Worm (Caenorhabditis elegans) whole organism, L2 larva: ENCODE data around the gene lbp-1.
A peak's percentile ranks its signal among the peaks of the same experiment; 100 is the strongest.

ENCODE experiments used
- C34F6.9 ChIP-seq: fragments of 150-350 bp; optimal IDR thresholded peaks from 2 replicates; lab custom pipeline; 2014; ENCODE audit warnings: missing biosample characterization, missing genetic modification characterization
- F13H6.1 ChIP-seq: sonication (generic microtip); optimal IDR thresholded peaks from 2 replicates; lab custom pipeline; 2016; ENCODE audit warnings: missing genetic modification characterization, missing compliant biosample characterization
- R02D3.7 ChIP-seq: fragments of 150-350 bp; optimal IDR thresholded peaks from 2 replicates; lab custom pipeline; 2014; ENCODE audit warnings: missing biosample characterization, missing genetic modification characterization
- Y55F3AM.14 ChIP-seq: fragments of 200-800 bp; sonication (Bioruptor generic); optimal IDR thresholded peaks from 2 replicates; lab custom pipeline; 2018; ENCODE audit warnings: mild to moderate bottlenecking, missing genetic modification characterization, missing compliant biosample characterization
- alr-1 ChIP-seq: fragments of 150-350 bp; optimal IDR thresholded peaks from 2 replicates; lab custom pipeline; 2014; ENCODE audit warnings: missing biosample characterization, missing genetic modification characterization
- aly-2 ChIP-seq: fragments of 150-350 bp; optimal IDR thresholded peaks from 2 replicates; lab custom pipeline; 2014; ENCODE audit warnings: missing biosample characterization, missing genetic modification characterization
- blmp-1 ChIP-seq: sonication (generic microtip); optimal IDR thresholded peaks from 2 replicates; lab custom pipeline; 2017; ENCODE audit warnings: missing genetic modification characterization, mild to moderate bottlenecking, missing compliant biosample characterization, antibody characterized with exemption, moderate library complexity; ENCODE audit not compliant: insufficient read depth
- ceh-16 ChIP-seq: fragments of 150-350 bp; optimal IDR thresholded peaks from 2 replicates; lab custom pipeline; 2014; ENCODE audit warnings: missing biosample characterization, missing genetic modification characterization
- ceh-82 ChIP-seq: fragments of 150-350 bp; optimal IDR thresholded peaks from 2 replicates; lab custom pipeline; 2014; ENCODE audit warnings: missing biosample characterization, missing genetic modification characterization
- crh-2 ChIP-seq: sonication (generic microtip); optimal IDR thresholded peaks from 2 replicates; lab custom pipeline; 2017; ENCODE audit warnings: missing biosample characterization, missing genetic modification characterization
- egl-27 ChIP-seq: sonication (generic microtip); optimal IDR thresholded peaks from 3 replicates; lab custom pipeline; 2017; ENCODE audit warnings: missing biosample characterization, missing genetic modification reagents, missing genetic modification characterization
- elt-3 ChIP-seq: sonication (generic microtip); optimal IDR thresholded peaks from 2 replicates; lab custom pipeline; 2017; ENCODE audit warnings: missing biosample characterization, missing genetic modification characterization
- lsy-2 ChIP-seq, 2 experiments: fragments of 150-350 bp in 1 of 2; sonication (generic microtip) in 1 of 2; optimal IDR thresholded peaks; 2 replicates each; lab custom pipeline; 2014 to 2017; ENCODE audit warnings: missing biosample characterization in 2 of 2, missing genetic modification characterization in 2 of 2
- mab-5 ChIP-seq: fragments of 150-350 bp; optimal IDR thresholded peaks from 2 replicates; lab custom pipeline; 2014; ENCODE audit warnings: missing biosample characterization, missing genetic modification characterization
- mbf-1 ChIP-seq: sonication (generic microtip); optimal IDR thresholded peaks from 2 replicates; lab custom pipeline; 2017; ENCODE audit warnings: missing biosample characterization, missing genetic modification characterization
- nhr-10 ChIP-seq: sonication (generic microtip); optimal IDR thresholded peaks from 2 replicates; lab custom pipeline; 2017; ENCODE audit warnings: missing biosample characterization, missing genetic modification characterization
- nhr-12 ChIP-seq: fragments of 150-350 bp; optimal IDR thresholded peaks from 2 replicates; lab custom pipeline; 2014; ENCODE audit warnings: missing biosample characterization, missing genetic modification characterization
- nhr-25 ChIP-seq: fragments of 150-350 bp; sonication (generic microtip); optimal IDR thresholded peaks from 3 replicates; lab custom pipeline; 2014; ENCODE audit warnings: missing biosample characterization, missing genetic modification characterization
- nhr-6 ChIP-seq: fragments of 150-350 bp; optimal IDR thresholded peaks from 2 replicates; lab custom pipeline; 2014; ENCODE audit warnings: missing biosample characterization, missing genetic modification characterization
- sem-4 ChIP-seq: fragments of 150-350 bp; optimal IDR thresholded peaks from 2 replicates; lab custom pipeline; 2014; ENCODE audit warnings: missing biosample characterization, missing genetic modification reagents, missing genetic modification characterization
- skn-1 ChIP-seq: sonication (generic microtip); optimal IDR thresholded peaks from 2 replicates; lab custom pipeline; 2017; ENCODE audit warnings: missing biosample characterization, missing genetic modification characterization
- sma-3 ChIP-seq: sonication (generic microtip); optimal IDR thresholded peaks from 2 replicates; lab custom pipeline; 2016; ENCODE audit warnings: missing genetic modification reagents, missing genetic modification characterization, missing compliant biosample characterization
- unc-39 ChIP-seq: fragments of 150-350 bp; optimal IDR thresholded peaks from 2 replicates; lab custom pipeline; 2014; ENCODE audit warnings: missing biosample characterization, missing genetic modification characterization
- unc-55 ChIP-seq: fragments of 150-350 bp; sonication (generic microtip); optimal IDR thresholded peaks from 3 replicates; lab custom pipeline; 2014; ENCODE audit warnings: missing biosample characterization, missing genetic modification reagents, missing genetic modification characterization
- unc-62 ChIP-seq: fragments of 150-350 bp; optimal IDR thresholded peaks from 2 replicates; lab custom pipeline; 2014; ENCODE audit warnings: missing biosample characterization, missing genetic modification reagents, missing genetic modification characterization
- zag-1 ChIP-seq: fragments of 150-350 bp; optimal IDR thresholded peaks from 2 replicates; lab custom pipeline; 2014; ENCODE audit warnings: missing biosample characterization, missing genetic modification characterization
- ztf-1 ChIP-seq: fragments of 200-800 bp; sonication (Bioruptor generic); conservative IDR thresholded peaks from 2 replicates; pipeline ENCODE4 v1.3.6; 2022; ENCODE audit warnings: missing genetic modification characterization, missing compliant biosample characterization
- ztf-4 ChIP-seq: fragments of 150-350 bp; optimal IDR thresholded peaks from 2 replicates; lab custom pipeline; 2014; ENCODE audit warnings: missing biosample characterization, missing genetic modification characterization

lbp-1 gene

ce11 chrX:3258842-3259241 is at the start of gene lbp-1:
TSS of gene lbp-1 (plus strand) at chrX:3259142.
- TF ChIP-seq lsy-2 (tag; optimal IDR thresholded peaks at IDR 0.05; lab: Kevin White, UChicago) (no peak), nhr-12 (tag; lab: Kevin White, UChicago) (no peak), unc-55 (GFP tag; lab: Kevin White, UChicago) (no peak), nhr-10 (tag; lab: Kevin White, UChicago) (no peak)

- TF ChIP-seq sem-4 (tag; lab: Kevin White, UChicago): no peak
- no peak for TF ChIP-seq ceh-16 (tag; lab: Kevin White, UChicago)
- no peak for TF ChIP-seq unc-55 (GFP tag; lab: Kevin White, UChicago)
- no peak for TF ChIP-seq nhr-6 (tag; lab: Kevin White, UChicago)
These were observed 49.4 kb upstream of the lbp-1 start, which contains the start of gene F28B4.4 for ce11 chrX:3209523-3209922. TSS of gene F28B4.4 (minus strand) at chrX:3209623.

- no peak for TF ChIP-seq C34F6.9
- TF ChIP-seq crh-2 (tag; lab: Kevin White, UChicago): no peak
- no peak for TF ChIP-seq ztf-1 (GFP tag; lab: Robert Waterston, UW)
- no peak for TF ChIP-seq unc-55 (GFP tag; lab: Kevin White, UChicago)
- TF ChIP-seq Y55F3AM.14: no peak
- TF ChIP-seq aly-2 (tag; lab: Kevin White, UChicago): no peak
- no peak for TF ChIP-seq zag-1 (tag; lab: Kevin White, UChicago)
- no peak for TF ChIP-seq unc-62 (GFP tag; lab: Kevin White, UChicago)
- no peak for TF ChIP-seq mbf-1 (tag; lab: Kevin White, UChicago)
- TF ChIP-seq nhr-25 (tag; lab: Kevin White, UChicago): no peak
These were observed 42.2 kb upstream of the lbp-1 start for ce11 chrX:3216698-3217097.

- peak; percentile 6 for TF ChIP-seq blmp-1
- TF ChIP-seq skn-1 (tag; lab: Kevin White, UChicago): no peak
- peak; percentile 14 for TF ChIP-seq crh-2 (tag; lab: Kevin White, UChicago)
These were observed 40.7 kb upstream of the lbp-1 start for ce11 chrX:3218040-3218795.

- TF ChIP-seq F13H6.1 (no peak), nhr-25 (tag; lab: Kevin White, UChicago) (no peak)
- TF ChIP-seq, all 48 proteins: peak for 0
These were observed 38.7 kb upstream of the lbp-1 start, which contains the start of gene rgl-1 for ce11 chrX:3220267-3220666. TSS of gene rgl-1 (minus strand) at chrX:3220367.

- TF ChIP-seq ceh-16 (tag; lab: Kevin White, UChicago): no peak
- no peak for TF ChIP-seq mbf-1 (tag; lab: Kevin White, UChicago)
These were observed 35.8 kb upstream of the lbp-1 start for ce11 chrX:3223135-3223534.

- TF ChIP-seq skn-1 (tag; lab: Kevin White, UChicago): no peak
- TF ChIP-seq nhr-10 (tag; lab: Kevin White, UChicago): no peak
- TF ChIP-seq F13H6.1: peak; percentile 28
These were observed 32.4 kb upstream of the lbp-1 start for ce11 chrX:3226348-3227229.

ce11 chrX:3228701-3229100 is 30.2 kb upstream of the lbp-1 start:
- TF ChIP-seq alr-1 (tag; lab: Kevin White, UChicago) (no peak), Y55F3AM.14 (no peak), sma-3 (GFP tag; lab: Kevin White, UChicago) (no peak), sem-4 (tag; lab: Kevin White, UChicago) (no peak), unc-39 (tag; lab: Kevin White, UChicago) (no peak), ceh-82 (tag; lab: Kevin White, UChicago) (no peak), unc-55 (GFP tag; lab: Kevin White, UChicago) (no peak), ztf-4 (tag; lab: Kevin White, UChicago) (no peak), egl-27 (tag; lab: Kevin White, UChicago) (no peak), nhr-25 (tag; lab: Kevin White, UChicago) (no peak), nhr-12 (tag; lab: Kevin White, UChicago) (no peak), nhr-6 (tag; lab: Kevin White, UChicago) (no peak), R02D3.7 (no peak), zag-1 (tag; lab: Kevin White, UChicago) (no peak), lsy-2 (tag; optimal IDR thresholded peaks at IDR 0.05; lab: Kevin White, UChicago) (no peak), elt-3 (tag; lab: Kevin White, UChicago) (no peak), mab-5 (tag; lab: Kevin White, UChicago) (no peak), ztf-1 (GFP tag; lab: Robert Waterston, UW) (no peak), crh-2 (tag; lab: Kevin White, UChicago) (no peak)
